Worm (Caenorhabditis elegans) whole organism, early embryonic: ENCODE results near the gene rps-5.
A peak's percentile ranks its signal among the peaks of the same experiment; 100 is the strongest.

Experiments
- B0310.2 ChIP-seq: sonication (generic microtip); optimal IDR thresholded peaks from 2 replicates; lab custom pipeline; 2016; ENCODE audit warnings: mild to moderate bottlenecking, missing genetic modification characterization, missing compliant biosample characterization
- F13C5.2 ChIP-seq: sonication (generic microtip); optimal IDR thresholded peaks from 2 replicates; lab custom pipeline; 2017; ENCODE audit warnings: mild to moderate bottlenecking, missing genetic modification characterization, inconsistent platforms, missing compliant biosample characterization
- aly-1 ChIP-seq: sonication (generic microtip); optimal IDR thresholded peaks from 2 replicates; lab custom pipeline; 2016; ENCODE audit warnings: missing genetic modification characterization, missing compliant biosample characterization
- ama-1 ChIP-seq: fragments of 150-350 bp; optimal IDR thresholded peaks from 2 replicates; lab custom pipeline; 2014
- ceh-13 ChIP-seq: fragments of 200-800 bp; sonication (Bioruptor generic); optimal IDR thresholded peaks from 2 replicates; lab custom pipeline; 2018; ENCODE audit warnings: mild to moderate bottlenecking, missing genetic modification characterization, missing compliant biosample characterization
- ceh-36 ChIP-seq: sonication (generic microtip); optimal IDR thresholded peaks from 2 replicates; lab custom pipeline; 2016; ENCODE audit warnings: missing genetic modification characterization, inconsistent platforms, missing compliant biosample characterization
- ets-7 ChIP-seq: sonication (generic microtip); optimal IDR thresholded peaks from 2 replicates; lab custom pipeline; 2016; ENCODE audit warnings: missing genotype, missing genetic modification characterization, missing compliant biosample characterization
- flt-1 ChIP-seq: fragments of 200-800 bp; sonication (Bioruptor generic); IDR thresholded peaks from 2 replicates; pipeline ENCODE4 v1.3.6; 2022; ENCODE audit warnings: missing genetic modification characterization, missing compliant biosample characterization
- hmbx-1 ChIP-seq: sonication (generic microtip); optimal IDR thresholded peaks from 2 replicates; lab custom pipeline; 2016; ENCODE audit warnings: mild to moderate bottlenecking, missing genetic modification characterization, missing compliant biosample characterization
- hmg-4 ChIP-seq: fragments of 200-800 bp; sonication (Bioruptor generic); optimal IDR thresholded peaks from 2 replicates; lab custom pipeline; 2018; ENCODE audit warnings: mild to moderate bottlenecking, missing genetic modification characterization, missing compliant biosample characterization
- hnd-1 ChIP-seq: sonication (generic microtip); optimal IDR thresholded peaks from 2 replicates; lab custom pipeline; 2016; ENCODE audit warnings: missing genetic modification characterization, missing compliant biosample characterization
- pes-1 ChIP-seq: fragments of 200-800 bp; sonication (Bioruptor generic); IDR thresholded peaks from 2 replicates; pipeline ENCODE4 v1.3.6; 2022; ENCODE audit warnings: missing genetic modification reagents, missing genetic modification characterization, missing compliant biosample characterization
- scrt-1 ChIP-seq: fragments of 200-800 bp; sonication (Bioruptor generic); IDR thresholded peaks from 2 replicates; pipeline ENCODE4 v1.3.6; 2022; ENCODE audit warnings: missing genetic modification characterization, missing compliant biosample characterization
- sea-1 ChIP-seq: fragments of 200-800 bp; sonication (Bioruptor generic); conservative IDR thresholded peaks from 2 replicates; pipeline ENCODE4 v1.3.6; 2022; ENCODE audit warnings: missing genetic modification characterization, missing compliant biosample characterization
- tbx-11 ChIP-seq: fragments of 200-800 bp; sonication (Bioruptor generic); IDR thresholded peaks from 2 replicates; pipeline ENCODE4 v1.3.6; 2022; ENCODE audit warnings: missing genetic modification characterization, missing compliant biosample characterization
- tbx-37 ChIP-seq: fragments of 200-800 bp; sonication (Bioruptor generic); conservative IDR thresholded peaks from 2 replicates; pipeline ENCODE4 v1.3.6; 2022; ENCODE audit warnings: missing genetic modification reagents, missing genetic modification characterization, missing compliant biosample characterization
- tra-4 ChIP-seq: sonication (generic microtip); optimal IDR thresholded peaks from 2 replicates; lab custom pipeline; 2017; ENCODE audit warnings: missing genetic modification characterization, missing compliant biosample characterization

rps-5 gene

ce11 chrIV:11126004-11126027, 15.0 kb upstream of the rps-5 start, which contains the start of gene swsn-4:
Gene swsn-4 (plus strand): TSS chrIV:11126024.
- TF ChIP-seq ceh-13 (no peak), ama-1 (no peak), tbx-37 (GFP tag; lab: Robert Waterston, UW) (no peak), flt-1 (GFP tag; lab: Robert Waterston, UW) (no peak), aly-1 (tag; lab: Kevin White, UChicago) (no peak), F13C5.2 (tag; lab: Kevin White, UChicago) (no peak), ets-7 (tag; lab: Kevin White, UChicago) (no peak), pes-1 (GFP tag; lab: Robert Waterston, UW) (no peak), ceh-36 (tag; lab: Kevin White, UChicago) (no peak), B0310.2 (no peak), scrt-1 (GFP tag; lab: Robert Waterston, UW) (no peak), sea-1 (GFP tag; lab: Robert Waterston, UW) (no peak), hnd-1 (tag; lab: Kevin White, UChicago) (no peak), tbx-11 (no peak), hmg-4 (GFP tag; lab: Kevin White, UChicago) (no peak), tra-4 (tag; lab: Kevin White, UChicago) (no peak), hmbx-1 (tag; lab: Kevin White, UChicago) (no peak)

ce11 chrIV:11125604-11126003, 14.8 kb upstream of the rps-5 start:
- TF ChIP-seq hmbx-1 (tag; lab: Kevin White, UChicago) = no peak
- TF ChIP-seq aly-1 (tag; lab: Kevin White, UChicago) = no peak
- TF ChIP-seq scrt-1 (GFP tag; lab: Robert Waterston, UW) = no peak
- no peak for TF ChIP-seq sea-1 (GFP tag; lab: Robert Waterston, UW)

- no peak for TF ChIP-seq hnd-1 (tag; lab: Kevin White, UChicago)
- TF ChIP-seq ceh-36 (tag; lab: Kevin White, UChicago) = no peak
- TF ChIP-seq F13C5.2 (tag; lab: Kevin White, UChicago) = peak; percentile 6
- no peak for TF ChIP-seq pes-1 (GFP tag; lab: Robert Waterston, UW)
- no peak for TF ChIP-seq tbx-37 (GFP tag; lab: Robert Waterston, UW)
- no peak for TF ChIP-seq sea-1 (GFP tag; lab: Robert Waterston, UW)
- no peak for TF ChIP-seq hmg-4 (GFP tag; lab: Kevin White, UChicago)
These were observed 14.4 kb upstream of the rps-5 start for ce11 chrIV:11125200-11125599.

- no peak for TF ChIP-seq sea-1 (GFP tag; lab: Robert Waterston, UW)
- TF ChIP-seq scrt-1 (GFP tag; lab: Robert Waterston, UW) = no peak
- TF ChIP-seq ama-1 = no peak
- no peak for TF ChIP-seq hnd-1 (tag; lab: Kevin White, UChicago)
These were observed 13.8 kb upstream of the rps-5 start, which contains the start of gene spo-11 for ce11 chrIV:11124674-11125073. Gene spo-11 (minus strand): TSS chrIV:11124862.

ce11 chrIV:11119972-11120562, 9.2 kb upstream of the rps-5 start:
- 0 out of 2 replicates have a peak, but pooled peaks have one; percentile 51 for TF ChIP-seq tbx-11
- TF ChIP-seq flt-1 (GFP tag; lab: Robert Waterston, UW) = no peak

- TF ChIP-seq ama-1 (no peak), ets-7 (tag; lab: Kevin White, UChicago) (no peak), scrt-1 (GFP tag; lab: Robert Waterston, UW) (no peak), aly-1 (tag; lab: Kevin White, UChicago) (peak; percentile 60), tra-4 (tag; lab: Kevin White, UChicago) (no peak), sea-1 (GFP tag; lab: Robert Waterston, UW) (no peak), pes-1 (GFP tag; lab: Robert Waterston, UW) (no peak), hmbx-1 (tag; lab: Kevin White, UChicago) (no peak), tbx-11 (no peak), ceh-13 (no peak), tbx-37 (GFP tag; lab: Robert Waterston, UW) (no peak), ceh-36 (tag; lab: Kevin White, UChicago) (no peak), hnd-1 (tag; lab: Kevin White, UChicago) (no peak), hmg-4 (GFP tag; lab: Kevin White, UChicago) (peak; percentile 68), flt-1 (GFP tag; lab: Robert Waterston, UW) (0 out of 2 replicates have a peak, but pooled peaks have one; percentile 36), F13C5.2 (tag; lab: Kevin White, UChicago) (peak; percentile 86), B0310.2 (no peak)
These were observed 8.1 kb upstream of the rps-5 start, which contains the start of the genes imp-2 and enpl-1 for ce11 chrIV:11118837-11119491. Gene imp-2 (minus strand): TSS chrIV:11118887. Gene enpl-1 (plus strand): TSS chrIV:11119298.

ce11 chrIV:11112641-11113040, 1.8 kb upstream of the rps-5 start, which contains the start of gene clc-9:
Gene clc-9 (plus strand): TSS chrIV:11112941.
- TF ChIP-seq hnd-1 (tag; lab: Kevin White, UChicago) (no peak), B0310.2 (no peak), ceh-36 (tag; lab: Kevin White, UChicago) (no peak), sea-1 (GFP tag; lab: Robert Waterston, UW) (no peak), flt-1 (GFP tag; lab: Robert Waterston, UW) (no peak), ceh-13 (no peak), tra-4 (tag; lab: Kevin White, UChicago) (no peak), hmbx-1 (tag; lab: Kevin White, UChicago) (no peak), tbx-11 (no peak), ama-1 (no peak), F13C5.2 (tag; lab: Kevin White, UChicago) (no peak), aly-1 (tag; lab: Kevin White, UChicago) (no peak), ets-7 (tag; lab: Kevin White, UChicago) (no peak), tbx-37 (GFP tag; lab: Robert Waterston, UW) (no peak), pes-1 (GFP tag; lab: Robert Waterston, UW) (no peak), scrt-1 (GFP tag; lab: Robert Waterston, UW) (no peak), hmg-4 (GFP tag; lab: Kevin White, UChicago) (no peak)
